Fruit fly (Drosophila melanogaster) whole organism, prepupa: ENCODE data around the gene Pp2B-14D.

Experiments used
- CG3032 ChIP-seq: fragments of 200-800 bp; optimal IDR thresholded peaks from 2 replicates; lab custom pipeline; 2019; ENCODE audit warnings: missing biosample characterization, mild to moderate bottlenecking, missing genetic modification characterization, moderate library complexity
- CG8119 ChIP-seq: fragments of 200-800 bp; sonication (Bioruptor generic); IDR thresholded peaks from 3 replicates; pipeline ENCODE4 v1.3.6; 2022; ENCODE audit warnings: missing biosample characterization, missing genetic modification characterization
- CG8632 ChIP-seq: fragments of 200-800 bp; sonication (Bioruptor generic); optimal IDR thresholded peaks from 3 replicates; lab custom pipeline; 2016; ENCODE audit warnings: missing biosample characterization, missing genetic modification characterization
- Hr4 ChIP-seq: fragments of 200-800 bp; sonication (Bioruptor generic); optimal IDR thresholded peaks from 3 replicates; lab custom pipeline; 2016; ENCODE audit warnings: missing biosample characterization, missing genetic modification characterization
- ss ChIP-seq, 2 experiments: fragments of 200-800 bp; sonication (Bioruptor generic); optimal IDR thresholded peaks; 2 replicates in 1 of 2; 3 replicates in 1 of 2; lab custom pipeline; 2017 to 2018; ENCODE audit warnings: mild to moderate bottlenecking in 2 of 2, missing biosample characterization in 2 of 2, missing genetic modification characterization in 2 of 2, moderate library complexity in 1 of 2

DNA sequence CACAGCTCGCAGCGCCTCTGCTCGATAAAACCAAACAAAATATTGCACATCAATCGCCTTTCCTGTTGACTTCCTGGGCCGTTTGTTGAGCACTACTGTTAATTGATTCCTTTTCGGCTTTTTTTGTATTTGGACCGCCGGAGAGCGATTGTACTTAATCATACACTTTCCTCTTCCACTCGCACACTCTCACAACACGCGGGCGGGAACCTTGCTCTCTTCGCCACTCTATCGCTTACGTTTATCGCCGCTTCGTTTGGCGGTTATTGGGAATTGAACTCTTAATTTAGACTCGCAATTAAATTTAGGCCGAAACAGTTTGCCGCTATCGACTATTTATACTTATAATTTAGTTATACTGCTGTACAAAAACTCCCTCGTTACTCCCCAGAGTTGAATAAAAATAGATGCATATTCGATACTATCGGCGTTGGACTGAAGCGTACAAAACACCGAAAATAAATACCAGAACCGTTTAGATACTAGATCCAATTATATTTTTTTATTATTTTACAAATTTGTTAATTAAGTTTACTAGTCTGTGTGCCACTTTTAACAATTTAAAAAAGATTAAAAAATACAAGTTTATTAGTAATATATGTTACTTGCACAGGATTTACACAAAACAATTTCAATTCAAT lies 6.2 kb downstream of the Pp2B-14D start, which contains the start of gene Arp2:
- TF ChIP-seq CG3032 (no peak), CG8119 (GFP tag; lab: Robert Waterston, UW) (no peak), ss (GFP tag; optimal IDR thresholded peaks at IDR 0.05; lab: Kevin White, UChicago) (no peak), CG8632 (GFP tag; lab: Kevin White, UChicago) (no peak), Hr4 (GFP tag; lab: Kevin White, UChicago) (no peak)
